Comparison of ENCODE assay signal across 2 fruit fly cellular contexts in genomic region chr3R:17078961-17079858, dm6.
TF ChIP-seq lines count a peak whose summit lies in the region.

No protein-coding gene starts in this region.

TF ChIP-seq in whole organism, embryonic, 481 proteins besides CTCF, POLR2A, EP300 and RAD21 (continued from another document and continues in another):
- TF ChIP-seq YL-1 (GFP tag; optimal IDR thresholded peaks at IDR 0.05; lab: Kevin White, UChicago), result peak; percentile 13
- TF ChIP-seq ftz-f1 (GFP tag; optimal IDR thresholded peaks at IDR 0.05; lab: Kevin White, UChicago), result peak; percentile 56
- TF ChIP-seq pan (optimal IDR thresholded peaks at IDR 0.05; lab: Kevin White, UChicago), result no peak
- peak in 1 of 2 experiments; percentile 38 for TF ChIP-seq pan (GFP tag; optimal IDR thresholded peaks at IDR 0.05 in 1 of 2, IDR thresholded peaks at IDR 0.05 in 1 of 2)
- TF ChIP-seq CG8765 (GFP tag; IDR thresholded peaks at IDR 0.05; lab: Robert Waterston, UW), result no peak
- TF ChIP-seq rib (GFP tag; IDR thresholded peaks at IDR 0.05; lab: Robert Waterston, UW), result 0 out of 2 replicates have a peak, but pooled peaks have one; percentile 60
- 0 out of 4 replicates have a peak, but pooled peaks have one; percentile 56 for TF ChIP-seq chinmo (GFP tag; IDR thresholded peaks at IDR 0.05; lab: Robert Waterston, UW; ENCODE audit: partially characterized antibody)
- TF ChIP-seq twi (tag; optimal IDR thresholded peaks at IDR 0.05; lab: Kevin White, UChicago), result peak; percentile 95
- TF ChIP-seq CG15479 (GFP tag; optimal IDR thresholded peaks at IDR 0.05; lab: Kevin White, UChicago), result peak; percentile 95
- TF ChIP-seq sug (tag; optimal IDR thresholded peaks at IDR 0.05; lab: Kevin White, UChicago), result peak; percentile 86
- no peak for TF ChIP-seq lov (optimal IDR thresholded peaks at IDR 0.05; lab: Kevin White, UChicago)
- no peak for TF ChIP-seq lov (GFP tag; IDR thresholded peaks at IDR 0.05; lab: Robert Waterston, UW)
- peak; percentile 20 for TF ChIP-seq CG15601 (tag; optimal IDR thresholded peaks at IDR 0.05; lab: Kevin White, UChicago)
- TF ChIP-seq CG12299 (tag; optimal IDR thresholded peaks at IDR 0.05; lab: Kevin White, UChicago), result peak; percentile 60
- peak; percentile 65 for TF ChIP-seq kah (GFP tag; optimal IDR thresholded peaks at IDR 0.05; lab: Kevin White, UChicago)
- peak; percentile 52 for TF ChIP-seq sens (GFP tag; lab: Kevin White, UChicago)
- peak; percentile 39 for TF ChIP-seq CG2202 (tag; optimal IDR thresholded peaks at IDR 0.05; lab: Kevin White, UChicago)
- TF ChIP-seq cwo (GFP tag; optimal IDR thresholded peaks at IDR 0.05; lab: Kevin White, UChicago), result peak; percentile 46
- TF ChIP-seq pros (GFP tag; optimal IDR thresholded peaks at IDR 0.05; lab: Kevin White, UChicago), result peak; percentile 15
- peak; percentile 32 for TF ChIP-seq CoRest (tag; optimal IDR thresholded peaks at IDR 0.05; lab: Kevin White, UChicago)
- peak; percentile 7 for TF ChIP-seq kay (GFP tag; optimal IDR thresholded peaks at IDR 0.05; lab: Kevin White, UChicago)
- no peak for TF ChIP-seq Ravus (GFP tag; IDR thresholded peaks at IDR 0.05; lab: Robert Waterston, UW)
- TF ChIP-seq Hmr (GFP tag; optimal IDR thresholded peaks at IDR 0.05; lab: Kevin White, UChicago), result peak; percentile 2
- TF ChIP-seq Meics (GFP tag; optimal IDR thresholded peaks at IDR 0.05; lab: Kevin White, UChicago), result peak; percentile 42
- peak in 1 of 2 experiments; percentile 37 for TF ChIP-seq bsh (GFP tag; optimal IDR thresholded peaks at IDR 0.05; lab: Kevin White, UChicago)
- TF ChIP-seq repo (GFP tag; optimal IDR thresholded peaks at IDR 0.05; lab: Kevin White, UChicago), result no peak
- no peak for TF ChIP-seq pum (GFP tag; optimal IDR thresholded peaks at IDR 0.05; lab: Kevin White, UChicago)
- peak; percentile 5 for TF ChIP-seq CG2875 (GFP tag; optimal IDR thresholded peaks at IDR 0.05; lab: Kevin White, UChicago)
- no peak for TF ChIP-seq sna (GFP tag; IDR thresholded peaks at IDR 0.05; lab: Robert Waterston, UW; ENCODE audit: partially characterized antibody)
- TF ChIP-seq CG34422 (GFP tag; IDR thresholded peaks at IDR 0.05; lab: Robert Waterston, UW), result peak; percentile 57; the same call in 1 of the 3 replicates
- peak; percentile 13 for TF ChIP-seq CG17186 (GFP tag; optimal IDR thresholded peaks at IDR 0.05; lab: Kevin White, UChicago)
- TF ChIP-seq CG10543 (GFP tag; optimal IDR thresholded peaks at IDR 0.05; lab: Kevin White, UChicago), result peak; percentile 32
- no peak for TF ChIP-seq CG4854 (GFP tag; optimal IDR thresholded peaks at IDR 0.05; lab: Kevin White, UChicago)
- TF ChIP-seq Rx (GFP tag; IDR thresholded peaks at IDR 0.05; lab: Robert Waterston, UW), result no peak
- TF ChIP-seq CG7839 (tag; optimal IDR thresholded peaks at IDR 0.05; lab: Kevin White, UChicago), result peak; percentile 8
- peak; percentile 5 for TF ChIP-seq exex (tag; optimal IDR thresholded peaks at IDR 0.05; lab: Kevin White, UChicago)
- TF ChIP-seq CG2199 (GFP tag; IDR thresholded peaks at IDR 0.05; lab: Robert Waterston, UW), result 0 out of 3 replicates have a peak, but pooled peaks have one; percentile 59
- no peak for TF ChIP-seq Oli (tag; optimal IDR thresholded peaks at IDR 0.05; lab: Kevin White, UChicago)
- no peak for TF ChIP-seq lbe (GFP tag; optimal IDR thresholded peaks at IDR 0.05; lab: Kevin White, UChicago)
- TF ChIP-seq Bteb2 (GFP tag; optimal IDR thresholded peaks at IDR 0.05; lab: Kevin White, UChicago), result no peak
- peak; percentile 7 for TF ChIP-seq MESR4 (GFP tag; optimal IDR thresholded peaks at IDR 0.05; lab: Kevin White, UChicago)
- TF ChIP-seq fd64A (GFP tag; optimal IDR thresholded peaks at IDR 0.05; lab: Kevin White, UChicago), result peak; percentile 67
- peak; percentile 34 for TF ChIP-seq CG13894 (tag; optimal IDR thresholded peaks at IDR 0.05; lab: Kevin White, UChicago)
- 0 out of 3 replicates have a peak, but pooled peaks have one; percentile 47 for TF ChIP-seq gce (GFP tag; IDR thresholded peaks at IDR 0.05; lab: Robert Waterston, UW)
- no peak for TF ChIP-seq chn (GFP tag; optimal IDR thresholded peaks at IDR 0.05; lab: Kevin White, UChicago)
- peak in 1 of 3 experiments; percentile 18 for TF ChIP-seq lola (GFP tag; optimal IDR thresholded peaks at IDR 0.05; lab: Kevin White, UChicago)
- TF ChIP-seq Side (GFP tag; optimal IDR thresholded peaks at IDR 0.05; lab: Kevin White, UChicago), result no peak
- TF ChIP-seq CG6683 (GFP tag; optimal IDR thresholded peaks at IDR 0.05; lab: Kevin White, UChicago), result peak; percentile 3
- TF ChIP-seq sob (GFP tag; IDR thresholded peaks at IDR 0.05; lab: Robert Waterston, UW), result peak; percentile 40; the same call in 1 of the 2 replicates
- peak; percentile 26 for TF ChIP-seq grn (GFP tag; optimal IDR thresholded peaks at IDR 0.05; lab: Kevin White, UChicago)
- peak; percentile 42 for TF ChIP-seq CG4360 (GFP tag; IDR thresholded peaks at IDR 0.05; lab: Robert Waterston, UW)
- TF ChIP-seq tna (GFP tag; IDR thresholded peaks at IDR 0.05; lab: Robert Waterston, UW; ENCODE audit: partially characterized antibody), result no peak
- no peak for TF ChIP-seq ERR (GFP tag; optimal IDR thresholded peaks at IDR 0.05; lab: Kevin White, UChicago)
- TF ChIP-seq run (tag; optimal IDR thresholded peaks at IDR 0.05; lab: Kevin White, UChicago), result no peak
- TF ChIP-seq CG7987 (GFP tag; optimal IDR thresholded peaks at IDR 0.05; lab: Kevin White, UChicago), result peak; percentile 75
- peak; percentile 42; the same call in 1 of the 2 replicates for TF ChIP-seq NFAT (GFP tag; IDR thresholded peaks at IDR 0.05; lab: Robert Waterston, UW)
- peak; percentile 33 for TF ChIP-seq her (GFP tag; optimal IDR thresholded peaks at IDR 0.05; lab: Kevin White, UChicago)
- TF ChIP-seq CG5180 (GFP tag; optimal IDR thresholded peaks at IDR 0.05; lab: Kevin White, UChicago), result peak; percentile 51
- no peak for TF ChIP-seq CG10321 (GFP tag; IDR thresholded peaks at IDR 0.05; lab: Robert Waterston, UW)
- peak; percentile 63 for TF ChIP-seq CG6813 (GFP tag; optimal IDR thresholded peaks at IDR 0.05; lab: Kevin White, UChicago)
- TF ChIP-seq zen (tag; optimal IDR thresholded peaks at IDR 0.05; lab: Kevin White, UChicago), result no peak
- TF ChIP-seq chm (GFP tag; IDR thresholded peaks at IDR 0.05; lab: Robert Waterston, UW), result peak; percentile 51; the same call in 1 of the 2 replicates
- TF ChIP-seq ems (GFP tag; optimal IDR thresholded peaks at IDR 0.05; lab: Kevin White, UChicago), result peak; percentile 3
- peak; percentile 56 for TF ChIP-seq nerfin-1 (tag; optimal IDR thresholded peaks at IDR 0.05; lab: Kevin White, UChicago)

TF ChIP-seq in whole organism, prepupa, 60 proteins besides CTCF, POLR2A, EP300 and RAD21 (continued from another document):
- TF ChIP-seq CG34406 (GFP tag; optimal IDR thresholded peaks at IDR 0.05; lab: Kevin White, UChicago) (no peak), CG11762 (GFP tag; optimal IDR thresholded peaks at IDR 0.05; lab: Kevin White, UChicago; ENCODE audit: insufficient read depth) (no peak), CG7368 (GFP tag; optimal IDR thresholded peaks at IDR 0.05; lab: Kevin White, UChicago) (no peak), Sox102F (GFP tag; optimal IDR thresholded peaks at IDR 0.05; lab: Kevin White, UChicago) (no peak), CG6854 (GFP tag; optimal IDR thresholded peaks at IDR 0.05; lab: Kevin White, UChicago) (peak; percentile 77), Eip93F (GFP tag; optimal IDR thresholded peaks at IDR 0.05; lab: Kevin White, UChicago) (no peak), Ets96B (tag; optimal IDR thresholded peaks at IDR 0.05; lab: Kevin White, UChicago) (no peak), CG6163 (GFP tag; IDR thresholded peaks at IDR 0.05; lab: Robert Waterston, UW) (peak; percentile 76), Ets21C (GFP tag; optimal IDR thresholded peaks at IDR 0.05; lab: Kevin White, UChicago) (no peak), CG8632 (GFP tag; optimal IDR thresholded peaks at IDR 0.05; lab: Kevin White, UChicago) (no peak), Lpt (GFP tag; optimal IDR thresholded peaks at IDR 0.05; lab: Kevin White, UChicago) (no peak), CG8119 (GFP tag; IDR thresholded peaks at IDR 0.05; lab: Robert Waterston, UW) (no peak), Sox14 (GFP tag; optimal IDR thresholded peaks at IDR 0.05; lab: Kevin White, UChicago) (no peak), dac (GFP tag; optimal IDR thresholded peaks at IDR 0.05; lab: Kevin White, UChicago) (no peak), CG15336 (GFP tag; IDR thresholded peaks at IDR 0.05; lab: Robert Waterston, UW) (peak; percentile 42), CG32006 (GFP tag; optimal IDR thresholded peaks at IDR 0.05; lab: Kevin White, UChicago) (no peak), fkh (GFP tag; optimal IDR thresholded peaks at IDR 0.05; lab: Kevin White, UChicago) (no peak), CG3919 (GFP tag; optimal IDR thresholded peaks at IDR 0.05; lab: Kevin White, UChicago) (peak; percentile 25), pdm3 (GFP tag; optimal IDR thresholded peaks at IDR 0.05; lab: Kevin White, UChicago) (no peak), Hr39 (GFP tag; optimal IDR thresholded peaks at IDR 0.05; lab: Kevin White, UChicago) (no peak), salr (GFP tag; optimal IDR thresholded peaks at IDR 0.05; lab: Kevin White, UChicago) (no peak), lz (GFP tag; optimal IDR thresholded peaks at IDR 0.05; lab: Kevin White, UChicago) (no peak), net (GFP tag; optimal IDR thresholded peaks at IDR 0.05; lab: Kevin White, UChicago) (peak; percentile 18), fd59A (GFP tag; optimal IDR thresholded peaks at IDR 0.05; lab: Kevin White, UChicago) (no peak), eg (GFP tag; IDR thresholded peaks at IDR 0.05; lab: Robert Waterston, UW) (no peak; the same call in 2 of the 3 replicates), CG16779 (tag; optimal IDR thresholded peaks at IDR 0.05; lab: Kevin White, UChicago) (peak; percentile 20), spab (GFP tag; optimal IDR thresholded peaks at IDR 0.05; lab: Kevin White, UChicago) (peak; percentile 31), Hr38 (GFP tag; optimal IDR thresholded peaks at IDR 0.05; lab: Kevin White, UChicago) (no peak), CG8319 (GFP tag; optimal IDR thresholded peaks at IDR 0.05; lab: Kevin White, UChicago) (no peak), Blimp-1 (GFP tag; optimal IDR thresholded peaks at IDR 0.05; lab: Kevin White, UChicago) (no peak), cyc (GFP tag; optimal IDR thresholded peaks at IDR 0.05; lab: Kevin White, UChicago) (no peak), topi (GFP tag; optimal IDR thresholded peaks at IDR 0.05; lab: Kevin White, UChicago) (no peak), CG31627 (GFP tag; optimal IDR thresholded peaks at IDR 0.05; lab: Kevin White, UChicago) (no peak), CG11902 (GFP tag; optimal IDR thresholded peaks at IDR 0.05; lab: Kevin White, UChicago) (no peak), vri (GFP tag; optimal IDR thresholded peaks at IDR 0.05; lab: Kevin White, UChicago) (peak; percentile 68), CG9139 (GFP tag; optimal IDR thresholded peaks at IDR 0.05; lab: Kevin White, UChicago) (peak; percentile 12), svp (GFP tag; lab: Kevin White, UChicago) (peak; percentile 89), esn (GFP tag; optimal IDR thresholded peaks at IDR 0.05; lab: Kevin White, UChicago) (no peak)
